Worm (Caenorhabditis elegans) whole organism, L4 larva: ENCODE data around the gene srz-1.

Experiments
- F44E2.7 ChIP-seq: fragments of 200-800 bp; sonication (Bioruptor generic); IDR thresholded peaks from 2 replicates; pipeline ENCODE4 v2.1.2; 2022; ENCODE audit warnings: missing genetic modification characterization, missing compliant biosample characterization
- F49E8.2 ChIP-seq: sonication (generic microtip); optimal IDR thresholded peaks from 2 replicates; lab custom pipeline; 2016; ENCODE audit warnings: missing compliant biosample characterization, mild to moderate bottlenecking, missing genetic modification characterization, borderline replicate concordance
- Y105C5A.15 ChIP-seq: fragments of 200-800 bp; sonication (Bioruptor generic); IDR thresholded peaks from 2 replicates; pipeline ENCODE4 v1.3.6; 2022; ENCODE audit warnings: missing genetic modification characterization, missing compliant biosample characterization
- ZK546.5 ChIP-seq, 2 experiments: sonication (generic microtip); optimal IDR thresholded peaks; 2 replicates each; lab custom pipeline; 2017; ENCODE audit warnings: missing biosample characterization in 2 of 2, missing genetic modification characterization in 2 of 2
- aha-1 ChIP-seq: fragments of 150-350 bp; peaks from one replicate; lab custom pipeline; 2014; ENCODE audit warnings: missing biosample characterization, missing genetic modification characterization
- aly-2 ChIP-seq: sonication (generic microtip); optimal IDR thresholded peaks from 2 replicates; lab custom pipeline; 2018; ENCODE audit warnings: missing biosample characterization, missing genetic modification characterization
- ama-1 ChIP-seq: fragments of 150-350 bp; optimal IDR thresholded peaks from 2 replicates; lab custom pipeline; 2014; ENCODE audit warnings: inconsistent platforms, mixed read lengths
- arid-1 ChIP-seq: fragments of 200-800 bp; sonication (Bioruptor generic); conservative IDR thresholded peaks from 2 replicates; pipeline ENCODE4 v1.3.6; 2022; ENCODE audit warnings: missing genetic modification reagents, missing genetic modification characterization, missing compliant biosample characterization
- ceh-28 ChIP-seq: fragments of 150-350 bp; optimal IDR thresholded peaks from 2 replicates; lab custom pipeline; 2014; ENCODE audit warnings: missing biosample characterization, missing genetic modification reagents, missing genetic modification characterization
- cey-2 ChIP-seq: sonication (generic microtip); optimal IDR thresholded peaks from 3 replicates; lab custom pipeline; 2017; ENCODE audit warnings: missing genetic modification characterization, mild to moderate bottlenecking, missing compliant biosample characterization, antibody characterized with exemption, borderline replicate concordance; ENCODE audit not compliant: insufficient read depth
- daf-16 ChIP-seq, 3 experiments: sonication (generic microtip); optimal IDR thresholded peaks; 2 replicates each; lab custom pipeline; 2016 to 2017; ENCODE audit warnings: missing genetic modification characterization in 3 of 3, missing genetic modification reagents in 3 of 3, mild to moderate bottlenecking in 2 of 3, missing compliant biosample characterization in 2 of 3, missing biosample characterization in 1 of 3, moderate library complexity in 1 of 3
- daf-19 ChIP-seq: fragments of 200-800 bp; sonication (Bioruptor generic); conservative IDR thresholded peaks from 2 replicates; pipeline ENCODE4 v1.3.6; 2022; ENCODE audit warnings: missing genetic modification characterization, missing compliant biosample characterization
- dmd-6 ChIP-seq: fragments of 200-800 bp; sonication (Bioruptor generic); IDR thresholded peaks from 2 replicates; pipeline ENCODE4 v1.3.6; 2022; ENCODE audit warnings: missing genetic modification reagents, missing genetic modification characterization, missing compliant biosample characterization
- dmd-8 ChIP-seq: fragments of 200-800 bp; sonication (Bioruptor generic); IDR thresholded peaks from 2 replicates; pipeline ENCODE4 v1.3.6; 2022; ENCODE audit warnings: missing genetic modification characterization, missing compliant biosample characterization
- duxl-1 ChIP-seq: sonication (generic microtip); optimal IDR thresholded peaks from 2 replicates; lab custom pipeline; 2016; ENCODE audit warnings: mild to moderate bottlenecking, missing genetic modification characterization, moderate library complexity, missing compliant biosample characterization; ENCODE audit not compliant: poor library complexity
- egl-27 ChIP-seq: sonication (generic microtip); optimal IDR thresholded peaks from 3 replicates; lab custom pipeline; 2017; ENCODE audit warnings: missing biosample characterization, missing genetic modification reagents, missing genetic modification characterization
- egl-43 ChIP-seq: fragments of 200-800 bp; sonication (Bioruptor generic); IDR thresholded peaks from 2 replicates; pipeline ENCODE4 v1.3.6; 2022; ENCODE audit warnings: missing genetic modification reagents, missing genetic modification characterization, missing compliant biosample characterization
- fos-1 ChIP-seq: fragments of 150-350 bp; optimal IDR thresholded peaks from 2 replicates; lab custom pipeline; 2014; ENCODE audit warnings: missing biosample characterization, missing genetic modification characterization
- hlh-11 ChIP-seq: fragments of 200-800 bp; sonication (Bioruptor generic); optimal IDR thresholded peaks from 2 replicates; lab custom pipeline; 2018; ENCODE audit warnings: mild to moderate bottlenecking, missing genetic modification characterization, missing compliant biosample characterization
- hmg-1.1 ChIP-seq: fragments of 200-800 bp; sonication (Bioruptor generic); IDR thresholded peaks from 2 replicates; pipeline ENCODE4 v1.3.6; 2022; ENCODE audit warnings: missing genetic modification reagents, missing genetic modification characterization, missing compliant biosample characterization
- lim-7 ChIP-seq: fragments of 200-800 bp; sonication (Bioruptor generic); IDR thresholded peaks from 2 replicates; pipeline ENCODE4 v1.3.6; 2022; ENCODE audit warnings: missing genetic modification characterization, missing compliant biosample characterization
- lin-1 ChIP-seq: fragments of 200-800 bp; sonication (Bioruptor generic); IDR thresholded peaks from 2 replicates; pipeline ENCODE4 v1.3.6; 2022; ENCODE audit warnings: missing genetic modification reagents, missing genetic modification characterization, missing compliant biosample characterization
- lin-13 ChIP-seq: fragments of 150-350 bp; optimal IDR thresholded peaks from 2 replicates; lab custom pipeline; 2014; ENCODE audit warnings: missing biosample characterization, missing genetic modification reagents, missing genetic modification characterization
- lir-3 ChIP-seq: sonication (generic microtip); optimal IDR thresholded peaks from 2 replicates; lab custom pipeline; 2016; ENCODE audit warnings: mild to moderate bottlenecking, missing genetic modification characterization, missing compliant biosample characterization
- madf-5 ChIP-seq, 2 experiments: fragments of 200-800 bp; sonication (Bioruptor generic); IDR thresholded peaks; 2 replicates each; pipeline ENCODE4 v1.3.6; 2022; ENCODE audit warnings: missing compliant biosample characterization in 2 of 2, missing genetic modification characterization in 2 of 2
- mes-2 ChIP-seq: sonication (generic microtip); optimal IDR thresholded peaks from 2 replicates; lab custom pipeline; 2016; ENCODE audit warnings: missing genotype, mild to moderate bottlenecking, missing genetic modification characterization, missing compliant biosample characterization; ENCODE audit not compliant: poor library complexity, severe bottlenecking
- mxl-3 ChIP-seq: fragments of 200-800 bp; sonication (Bioruptor generic); optimal IDR thresholded peaks from 2 replicates; lab custom pipeline; 2018; ENCODE audit warnings: mild to moderate bottlenecking, missing genetic modification characterization, missing compliant biosample characterization
- nhr-10 ChIP-seq: fragments of 150-350 bp; optimal IDR thresholded peaks from 2 replicates; lab custom pipeline; 2014; ENCODE audit warnings: missing biosample characterization, missing genetic modification characterization
- nhr-111 ChIP-seq: fragments of 200-800 bp; sonication (Bioruptor generic); optimal IDR thresholded peaks from 2 replicates; lab custom pipeline; 2018; ENCODE audit warnings: mild to moderate bottlenecking, missing genetic modification characterization, missing compliant biosample characterization
- nhr-25 ChIP-seq: sonication (generic microtip); optimal IDR thresholded peaks from 2 replicates; lab custom pipeline; 2017; ENCODE audit warnings: missing genetic modification characterization, mild to moderate bottlenecking, missing compliant biosample characterization, antibody characterized with exemption, moderate library complexity, borderline replicate concordance; ENCODE audit not compliant: insufficient read depth
- nhr-28 ChIP-seq: fragments of 150-350 bp; optimal IDR thresholded peaks from 2 replicates; lab custom pipeline; 2014; ENCODE audit warnings: missing biosample characterization, missing genetic modification characterization
- nhr-41 ChIP-seq: fragments of 200-800 bp; sonication (Bioruptor generic); IDR thresholded peaks from 2 replicates; pipeline ENCODE4 v1.3.6; 2022; ENCODE audit warnings: missing genetic modification reagents, missing genetic modification characterization, missing compliant biosample characterization
- nhr-42 ChIP-seq: fragments of 200-800 bp; sonication (Bioruptor generic); IDR thresholded peaks from 2 replicates; pipeline ENCODE4 v1.3.6; 2022; ENCODE audit warnings: missing genetic modification characterization, missing compliant biosample characterization
- nhr-48 ChIP-seq: sonication (generic microtip); optimal IDR thresholded peaks from 2 replicates; lab custom pipeline; 2016; ENCODE audit warnings: mild to moderate bottlenecking, missing genetic modification characterization, missing compliant biosample characterization
- nhr-76 ChIP-seq: fragments of 150-350 bp; optimal IDR thresholded peaks from 2 replicates; lab custom pipeline; 2014; ENCODE audit warnings: missing biosample characterization, missing genetic modification characterization
- php-3 ChIP-seq: fragments of 200-800 bp; sonication (Bioruptor generic); IDR thresholded peaks from 2 replicates; pipeline ENCODE4 v1.3.6; 2022; ENCODE audit warnings: missing genetic modification reagents, missing genetic modification characterization, missing compliant biosample characterization
- sdz-12 ChIP-seq: fragments of 200-800 bp; sonication (Bioruptor generic); optimal IDR thresholded peaks from 2 replicates; lab custom pipeline; 2018; ENCODE audit warnings: mild to moderate bottlenecking, missing genetic modification characterization, missing compliant biosample characterization
- spr-1 ChIP-seq: sonication (generic microtip); optimal IDR thresholded peaks from 2 replicates; lab custom pipeline; 2016; ENCODE audit warnings: mild to moderate bottlenecking, missing genetic modification characterization, missing compliant biosample characterization
- tag-97 ChIP-seq: fragments of 200-800 bp; sonication (Bioruptor generic); IDR thresholded peaks from 2 replicates; pipeline ENCODE4 v1.3.6; 2022; ENCODE audit warnings: missing genetic modification characterization, missing compliant biosample characterization
- unc-62 ChIP-seq, 3 experiments: fragments of 150-350 bp in 1 of 3; sonication (generic microtip); optimal IDR thresholded peaks in 2 of 3; peaks in 1 of 3; 1 replicate in 1 of 3; 2 replicates in 2 of 3; lab custom pipeline; 2014 to 2017; ENCODE audit warnings: missing biosample characterization in 3 of 3, missing genetic modification characterization in 3 of 3, missing genetic modification reagents in 3 of 3, missing genotype in 1 of 3
- zag-1 ChIP-seq: fragments of 150-350 bp; optimal IDR thresholded peaks from 2 replicates; lab custom pipeline; 2014; ENCODE audit warnings: missing biosample characterization, missing genetic modification characterization
- zfp-3 ChIP-seq: fragments of 200-800 bp; sonication (Bioruptor generic); conservative IDR thresholded peaks from 2 replicates; pipeline ENCODE4 v1.3.6; 2022; ENCODE audit warnings: missing genetic modification reagents, missing genetic modification characterization, missing compliant biosample characterization
- ztf-11 ChIP-seq: fragments of 150-350 bp; optimal IDR thresholded peaks from 2 replicates; lab custom pipeline; 2014; ENCODE audit warnings: missing biosample characterization, missing genetic modification characterization

Gene srz-1

ce11 chrV:16629600-16629999 lies 46.1 kb upstream of the srz-1 start, which contains the start of gene srd-21:
Gene srd-21 (plus strand): TSS chrV:16629900.
- no peak for TF ChIP-seq egl-43 (GFP tag; lab: Robert Waterston, UW)
- TF ChIP-seq aha-1 (tag; lab: Kevin White, UChicago) = peak; percentile 58
- peak in 1 of 2 experiments; percentile 27 for TF ChIP-seq unc-62 (GFP tag; optimal IDR thresholded peaks at IDR 0.05 in 1 of 2; lab: Kevin White, UChicago)
- no peak for TF ChIP-seq unc-62 (tag; optimal IDR thresholded peaks at IDR 0.05; lab: Kevin White, UChicago)

- no peak for TF ChIP-seq egl-27
- no peak for TF ChIP-seq hmg-1.1 (GFP tag; lab: Robert Waterston, UW)
- TF ChIP-seq spr-1 (tag; lab: Kevin White, UChicago) = no peak
- TF ChIP-seq ceh-28 (tag; lab: Kevin White, UChicago) = no peak
- no peak for TF ChIP-seq nhr-76 (tag; lab: Kevin White, UChicago)
Observed at ce11 chrV:16635911-16636310, 39.7 kb upstream of the srz-1 start, which contains the start of gene mltn-11. Gene mltn-11 (plus strand): TSS chrV:16636186.

ce11 chrV:16638204-16638603 lies 37.4 kb upstream of the srz-1 start, which contains the start of gene srw-76:
Gene srw-76 (minus strand): TSS chrV:16638304.
- TF ChIP-seq nhr-10 (tag; lab: Kevin White, UChicago) = no peak
- TF ChIP-seq egl-43 (GFP tag; lab: Robert Waterston, UW) = no peak
- TF ChIP-seq Y105C5A.15 (GFP tag; lab: Robert Waterston, UW) = no peak
- no peak for TF ChIP-seq unc-62 (GFP tag; optimal IDR thresholded peaks at IDR 0.05 in 1 of 2; lab: Kevin White, UChicago)
- no peak for TF ChIP-seq unc-62 (tag; optimal IDR thresholded peaks at IDR 0.05; lab: Kevin White, UChicago)
- TF ChIP-seq zfp-3 (GFP tag; lab: Robert Waterston, UW) = no peak
- TF ChIP-seq nhr-25 = no peak
- no peak for TF ChIP-seq mes-2
- no peak for TF ChIP-seq php-3 (GFP tag; lab: Robert Waterston, UW)
- TF ChIP-seq ztf-11 = no peak
- no peak for TF ChIP-seq zag-1
- TF ChIP-seq hlh-11 (tag; lab: Kevin White, UChicago) = no peak
- TF ChIP-seq ZK546.5 (tag; optimal IDR thresholded peaks at IDR 0.05; lab: Kevin White, UChicago) = no peak
- TF ChIP-seq ama-1 (lab: Kevin White, UChicago) = no peak
- TF ChIP-seq nhr-28 = no peak

- no peak for TF ChIP-seq lir-3 (tag; lab: Kevin White, UChicago)
- 0 out of 2 replicates have a peak, but pooled peaks have one; percentile 48 for TF ChIP-seq F44E2.7 (GFP tag; lab: Robert Waterston, UW)
- TF ChIP-seq php-3 (GFP tag; lab: Robert Waterston, UW) = peak; percentile 30; the same call in 1 of the 2 replicates
- TF ChIP-seq nhr-28 = no peak
- no peak for TF ChIP-seq hlh-11 (tag; lab: Kevin White, UChicago)
- no peak for TF ChIP-seq daf-16 (GFP tag; optimal IDR thresholded peaks at IDR 0.05; lab: Kevin White, UChicago)
- TF ChIP-seq daf-16 (tag; optimal IDR thresholded peaks at IDR 0.05; lab: Kevin White, UChicago) = peak; percentile 42
- peak; percentile 43; the same call in 1 of the 2 replicates for TF ChIP-seq dmd-6 (GFP tag; lab: Robert Waterston, UW)
- TF ChIP-seq daf-19 (GFP tag; lab: Robert Waterston, UW) = peak; percentile 69
- TF ChIP-seq sdz-12 (GFP tag; lab: Kevin White, UChicago) = no peak
- no peak for TF ChIP-seq nhr-42 (GFP tag; lab: Robert Waterston, UW)
- TF ChIP-seq nhr-48 = no peak
- no peak for TF ChIP-seq mxl-3 (GFP tag; lab: Kevin White, UChicago)
- TF ChIP-seq zag-1 = no peak
- 0 out of 2 replicates have a peak, but pooled peaks have one; percentile 38 for TF ChIP-seq zfp-3 (GFP tag; lab: Robert Waterston, UW)
- TF ChIP-seq nhr-41 = 0 out of 2 replicates have a peak, but pooled peaks have one; percentile 10
- TF ChIP-seq arid-1 = 0 out of 2 replicates have a peak, but pooled peaks have one; percentile 21
- TF ChIP-seq unc-62 (GFP tag; optimal IDR thresholded peaks at IDR 0.05 in 1 of 2; lab: Kevin White, UChicago) = no peak
- TF ChIP-seq unc-62 (tag; optimal IDR thresholded peaks at IDR 0.05; lab: Kevin White, UChicago) = no peak
- TF ChIP-seq tag-97 (GFP tag; lab: Robert Waterston, UW) = no peak
- TF ChIP-seq cey-2 (tag; lab: Kevin White, UChicago) = no peak
- peak; percentile 74 for TF ChIP-seq duxl-1
- no peak for TF ChIP-seq lin-13 (GFP tag; lab: Kevin White, UChicago)
- TF ChIP-seq dmd-8 (GFP tag; lab: Robert Waterston, UW) = peak; percentile 81; the same call in 1 of the 2 replicates
- TF ChIP-seq aly-2 (tag; lab: Kevin White, UChicago) = no peak
- TF ChIP-seq F49E8.2 (tag; lab: Kevin White, UChicago) = no peak
- TF ChIP-seq lin-1 (GFP tag; lab: Robert Waterston, UW) = 0 out of 2 replicates have a peak, but pooled peaks have one; percentile 12
- no peak for TF ChIP-seq nhr-111 (GFP tag; lab: Kevin White, UChicago)
- peak; percentile 74 for TF ChIP-seq lim-7
- no peak for TF ChIP-seq madf-5 (GFP tag; IDR thresholded peaks at IDR 0.05; lab: Robert Waterston, UW)
- no peak for TF ChIP-seq fos-1
Observed at ce11 chrV:16640366-16640765, 35.3 kb upstream of the srz-1 start.
